Comparison of ENCODE assay signal across 1 fruit fly cellular context in the genomic region with DNA sequence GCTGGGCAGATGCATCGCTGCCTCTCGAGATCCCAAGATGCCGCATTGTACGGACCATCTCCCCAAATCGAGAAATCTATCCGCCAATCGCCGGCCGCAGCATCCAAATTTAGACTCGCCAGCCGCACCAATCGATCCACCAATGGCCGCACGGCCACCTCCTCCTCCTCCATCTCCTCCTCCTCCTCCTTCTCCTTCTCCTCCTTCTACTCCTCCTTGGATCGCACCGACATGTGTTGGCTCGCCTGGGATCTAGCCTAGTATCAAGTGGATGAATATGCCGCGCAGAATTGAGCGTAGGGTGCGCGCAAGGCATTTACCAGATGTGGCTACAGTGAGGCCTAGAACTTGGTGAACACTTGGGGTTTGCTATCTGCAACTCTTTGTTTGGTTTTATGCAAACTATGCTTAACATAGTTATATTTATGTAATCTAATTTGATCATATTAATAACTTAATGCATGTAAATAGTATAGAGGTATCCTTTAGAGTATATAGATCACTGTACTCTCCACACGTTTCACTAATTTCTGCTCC.
TF ChIP-seq lines count a peak whose summit lies in the region.

A gene (minus strand): TSS at position 51 of the 537 bp plus-strand sequence.

TF ChIP-seq in whole organism, embryonic, 481 proteins besides CTCF, POLR2A, EP300 and RAD21 (continued from another document and continues in another):
- peak; percentile 90 for TF ChIP-seq CG12071 (GFP tag; optimal IDR thresholded peaks at IDR 0.05; lab: Kevin White, UChicago)
- peak; percentile 98 for TF ChIP-seq dmrt11E (tag; optimal IDR thresholded peaks at IDR 0.05; lab: Kevin White, UChicago)
- TF ChIP-seq Sox102F (GFP tag; optimal IDR thresholded peaks at IDR 0.05; lab: Kevin White, UChicago), result peak; percentile 96
- TF ChIP-seq Antp (GFP tag; optimal IDR thresholded peaks at IDR 0.05; lab: Kevin White, UChicago), result peak; percentile 84
- TF ChIP-seq CG11085 (GFP tag; IDR thresholded peaks at IDR 0.05; lab: Robert Waterston, UW), result peak; percentile 93
- TF ChIP-seq PHDP (tag; optimal IDR thresholded peaks at IDR 0.05; lab: Kevin White, UChicago), result peak; percentile 94
- peak; percentile 95 for TF ChIP-seq CG15269 (tag; optimal IDR thresholded peaks at IDR 0.05; lab: Kevin White, UChicago)
- TF ChIP-seq esg (GFP tag; conservative IDR thresholded peaks at IDR 0.05; lab: Robert Waterston, UW), result peak; percentile 97
- no peak for TF ChIP-seq pita (GFP tag; optimal IDR thresholded peaks at IDR 0.05; lab: Kevin White, UChicago)
- TF ChIP-seq dan (GFP tag; IDR thresholded peaks at IDR 0.05; lab: Robert Waterston, UW), result peak; percentile 98
- TF ChIP-seq CG34376 (GFP tag; optimal IDR thresholded peaks at IDR 0.05; lab: Kevin White, UChicago), result peak; percentile 58
- peak; percentile 96 for TF ChIP-seq CG32767 (GFP tag; IDR thresholded peaks at IDR 0.05; lab: Robert Waterston, UW)
- TF ChIP-seq dmrt99B (tag; optimal IDR thresholded peaks at IDR 0.05; lab: Kevin White, UChicago), result peak; percentile 95
- peak; percentile 91 for TF ChIP-seq CG10462 (GFP tag; optimal IDR thresholded peaks at IDR 0.05; lab: Kevin White, UChicago)
- peak; percentile 69 for TF ChIP-seq Adf1 (GFP tag; IDR thresholded peaks at IDR 0.05; lab: Robert Waterston, UW)
- peak; percentile 96 for TF ChIP-seq phol (tag; optimal IDR thresholded peaks at IDR 0.05; lab: Kevin White, UChicago)
- TF ChIP-seq Taf1 (GFP tag; IDR thresholded peaks at IDR 0.05; lab: Robert Waterston, UW), result peak; percentile 95
- peak; percentile 74; the same call in 2 of the 3 replicates for TF ChIP-seq sr (GFP tag; IDR thresholded peaks at IDR 0.05; lab: Robert Waterston, UW)
- peak; percentile 90 for TF ChIP-seq CG12155 (GFP tag; optimal IDR thresholded peaks at IDR 0.05; lab: Kevin White, UChicago)
- peak; percentile 95 for TF ChIP-seq danr (GFP tag; IDR thresholded peaks at IDR 0.05; lab: Robert Waterston, UW)
- peak; percentile 86 for TF ChIP-seq CG31441 (GFP tag; IDR thresholded peaks at IDR 0.05; lab: Robert Waterston, UW)
- peak; percentile 97 for TF ChIP-seq CG33557 (GFP tag; optimal IDR thresholded peaks at IDR 0.05; lab: Kevin White, UChicago)
- peak; percentile 64 for TF ChIP-seq CG33213 (GFP tag; optimal IDR thresholded peaks at IDR 0.05; lab: Kevin White, UChicago)
- peak; percentile 81 for TF ChIP-seq tup (GFP tag; optimal IDR thresholded peaks at IDR 0.05; lab: Kevin White, UChicago)
- peak; percentile 80 for TF ChIP-seq odd (GFP tag; optimal IDR thresholded peaks at IDR 0.05; lab: Kevin White, UChicago)
- peak; percentile 97 for TF ChIP-seq Gsc (GFP tag; IDR thresholded peaks at IDR 0.05; lab: Robert Waterston, UW)
- peak; percentile 96 for TF ChIP-seq B-H1 (GFP tag; IDR thresholded peaks at IDR 0.05; lab: Robert Waterston, UW)
- peak; percentile 88 for TF ChIP-seq CG8359 (GFP tag; optimal IDR thresholded peaks at IDR 0.05; lab: Kevin White, UChicago; ENCODE audit: borderline replicate concordance)
- peak; percentile 93 for TF ChIP-seq CG5953 (GFP tag; IDR thresholded peaks at IDR 0.05; lab: Robert Waterston, UW)
- peak; percentile 55 for TF ChIP-seq CG1792 (GFP tag; optimal IDR thresholded peaks at IDR 0.05; lab: Kevin White, UChicago)
- TF ChIP-seq Rx (GFP tag; IDR thresholded peaks at IDR 0.05; lab: Robert Waterston, UW), result peak; percentile 96
- peak; percentile 79 for TF ChIP-seq CG9437 (GFP tag; optimal IDR thresholded peaks at IDR 0.05; lab: Kevin White, UChicago)
- peak; percentile 84 for TF ChIP-seq nom (GFP tag; optimal IDR thresholded peaks at IDR 0.05; lab: Kevin White, UChicago)
- TF ChIP-seq Lpt (GFP tag; optimal IDR thresholded peaks at IDR 0.05; lab: Kevin White, UChicago), result no peak
- TF ChIP-seq CG17568 (GFP tag; optimal IDR thresholded peaks at IDR 0.05; lab: Kevin White, UChicago), result peak; percentile 90
- peak; percentile 98 for TF ChIP-seq croc (GFP tag; conservative IDR thresholded peaks at IDR 0.05; lab: Robert Waterston, UW)
- TF ChIP-seq Vsx1 (GFP tag; optimal IDR thresholded peaks at IDR 0.05; lab: Kevin White, UChicago), result peak; percentile 83
- peak; percentile 46 for TF ChIP-seq Bdp1 (GFP tag; optimal IDR thresholded peaks at IDR 0.05; lab: Kevin White, UChicago)
- peak; percentile 31 for TF ChIP-seq MESR4 (GFP tag; optimal IDR thresholded peaks at IDR 0.05; lab: Kevin White, UChicago)
- peak; percentile 88 for TF ChIP-seq CG18476 (GFP tag; optimal IDR thresholded peaks at IDR 0.05; lab: Kevin White, UChicago)
- peak in 1 of 2 experiments; percentile 59 for TF ChIP-seq crp (GFP tag; optimal IDR thresholded peaks at IDR 0.05; lab: Kevin White, UChicago)
- TF ChIP-seq CG3847 (GFP tag; IDR thresholded peaks at IDR 0.05; lab: Robert Waterston, UW), result peak; percentile 97
- TF ChIP-seq C15 (GFP tag; IDR thresholded peaks at IDR 0.05; lab: Robert Waterston, UW), result peak; percentile 95
- TF ChIP-seq CG13894 (tag; optimal IDR thresholded peaks at IDR 0.05; lab: Kevin White, UChicago), result peak; percentile 68
- TF ChIP-seq gcm (GFP tag; optimal IDR thresholded peaks at IDR 0.05; lab: Kevin White, UChicago), result peak; percentile 93
- peak; percentile 51 for TF ChIP-seq Hmx (GFP tag; optimal IDR thresholded peaks at IDR 0.05; lab: Kevin White, UChicago)
- TF ChIP-seq amos (GFP tag; IDR thresholded peaks at IDR 0.05; lab: Robert Waterston, UW; ENCODE audit: partially characterized antibody), result no peak
- TF ChIP-seq CG2116 (GFP tag; optimal IDR thresholded peaks at IDR 0.05; lab: Kevin White, UChicago), result peak; percentile 52
- TF ChIP-seq CG9932 (GFP tag; IDR thresholded peaks at IDR 0.05; lab: Robert Waterston, UW), result peak; percentile 95
- peak; percentile 96 for TF ChIP-seq Ssrp (tag; optimal IDR thresholded peaks at IDR 0.05; lab: Kevin White, UChicago)
- TF ChIP-seq sna (GFP tag; IDR thresholded peaks at IDR 0.05; lab: Robert Waterston, UW; ENCODE audit: partially characterized antibody), result no peak
- TF ChIP-seq CG10979 (tag; optimal IDR thresholded peaks at IDR 0.05; lab: Kevin White, UChicago), result peak; percentile 97
- peak; percentile 96 for TF ChIP-seq CG9817 (tag; optimal IDR thresholded peaks at IDR 0.05; lab: Kevin White, UChicago)
- TF ChIP-seq MTF-1 (GFP tag; optimal IDR thresholded peaks at IDR 0.05; lab: Kevin White, UChicago; ENCODE audit: borderline replicate concordance), result peak; percentile 91
- TF ChIP-seq bsh (GFP tag; optimal IDR thresholded peaks at IDR 0.05; lab: Kevin White, UChicago), result peak; percentile 78 to 98
- peak; percentile 96 for TF ChIP-seq oc (tag; optimal IDR thresholded peaks at IDR 0.05; lab: Kevin White, UChicago)
- TF ChIP-seq al (GFP tag; IDR thresholded peaks at IDR 0.05; lab: Robert Waterston, UW), result peak; percentile 92
- TF ChIP-seq Nf-YB (GFP tag; optimal IDR thresholded peaks at IDR 0.05; lab: Kevin White, UChicago), result peak; percentile 97
- no peak for TF ChIP-seq ash1 (GFP tag; optimal IDR thresholded peaks at IDR 0.05; lab: Kevin White, UChicago)
- TF ChIP-seq ac (GFP tag; optimal IDR thresholded peaks at IDR 0.05; lab: Kevin White, UChicago), result peak; percentile 93
- peak; percentile 97 for TF ChIP-seq H15 (GFP tag; IDR thresholded peaks at IDR 0.05; lab: Robert Waterston, UW)
- peak; percentile 98 for TF ChIP-seq dysf (GFP tag; IDR thresholded peaks at IDR 0.05; lab: Robert Waterston, UW)
- peak; percentile 97 for TF ChIP-seq CG13424 (tag; optimal IDR thresholded peaks at IDR 0.05; lab: Kevin White, UChicago)
- peak; percentile 83 for TF ChIP-seq run (tag; optimal IDR thresholded peaks at IDR 0.05; lab: Kevin White, UChicago)
- TF ChIP-seq CG10147 (GFP tag; optimal IDR thresholded peaks at IDR 0.05; lab: Kevin White, UChicago), result peak; percentile 87
- TF ChIP-seq ewg (GFP tag; optimal IDR thresholded peaks at IDR 0.05; lab: Kevin White, UChicago), result peak; percentile 88
- peak; percentile 7 for TF ChIP-seq HLHmδ (GFP tag; optimal IDR thresholded peaks at IDR 0.05; lab: Kevin White, UChicago)
- TF ChIP-seq CG12299 (tag; optimal IDR thresholded peaks at IDR 0.05; lab: Kevin White, UChicago), result peak; percentile 88
- peak; percentile 95 for TF ChIP-seq tin (GFP tag; optimal IDR thresholded peaks at IDR 0.05; lab: Kevin White, UChicago)
- TF ChIP-seq CG42726 (GFP tag; IDR thresholded peaks at IDR 0.05; lab: Robert Waterston, UW; ENCODE audit: partially characterized antibody), result 0 out of 2 replicates have a peak, but pooled peaks have one; percentile 13
- TF ChIP-seq CG14014 (GFP tag; IDR thresholded peaks at IDR 0.05; lab: Robert Waterston, UW), result peak; percentile 96
- TF ChIP-seq sug (tag; optimal IDR thresholded peaks at IDR 0.05; lab: Kevin White, UChicago), result peak; percentile 87
- TF ChIP-seq grn (GFP tag; optimal IDR thresholded peaks at IDR 0.05; lab: Kevin White, UChicago), result peak; percentile 51
- TF ChIP-seq pfk (GFP tag; optimal IDR thresholded peaks at IDR 0.05; lab: Kevin White, UChicago), result peak; percentile 22
- peak; percentile 65 for TF ChIP-seq Deaf1 (tag; optimal IDR thresholded peaks at IDR 0.05; lab: Kevin White, UChicago)
- peak; percentile 91 for TF ChIP-seq Hsf (GFP tag; optimal IDR thresholded peaks at IDR 0.05; lab: Kevin White, UChicago)
- TF ChIP-seq CG2889 (GFP tag; IDR thresholded peaks at IDR 0.05; lab: Robert Waterston, UW), result peak; percentile 94
- peak; percentile 93 for TF ChIP-seq Spps (tag; optimal IDR thresholded peaks at IDR 0.05; lab: Kevin White, UChicago)
- no peak for TF ChIP-seq Neu2 (GFP tag; optimal IDR thresholded peaks at IDR 0.05; lab: Kevin White, UChicago; ENCODE audit: borderline replicate concordance)
- TF ChIP-seq CG6689 (GFP tag; IDR thresholded peaks at IDR 0.05; lab: Robert Waterston, UW), result peak; percentile 98
- TF ChIP-seq CG11560 (tag; IDR thresholded peaks at IDR 0.05; lab: Robert Waterston, UW), result peak; percentile 90
- peak; percentile 90 for TF ChIP-seq CG2202 (tag; optimal IDR thresholded peaks at IDR 0.05; lab: Kevin White, UChicago)
- peak; percentile 76 for TF ChIP-seq slp2 (GFP tag; optimal IDR thresholded peaks at IDR 0.05; lab: Kevin White, UChicago)
- TF ChIP-seq CG6175 (GFP tag; IDR thresholded peaks at IDR 0.05; lab: Robert Waterston, UW), result peak; percentile 93
- TF ChIP-seq Side (GFP tag; optimal IDR thresholded peaks at IDR 0.05; lab: Kevin White, UChicago), result peak; percentile 67
- TF ChIP-seq ase (GFP tag; IDR thresholded peaks at IDR 0.05; lab: Robert Waterston, UW), result peak; percentile 96
- peak; percentile 96 for TF ChIP-seq sob (GFP tag; IDR thresholded peaks at IDR 0.05; lab: Robert Waterston, UW)
- TF ChIP-seq Hey (tag; optimal IDR thresholded peaks at IDR 0.05; lab: Kevin White, UChicago), result peak; percentile 75
- no peak for TF ChIP-seq nerfin-2 (GFP tag; IDR thresholded peaks at IDR 0.05; lab: Robert Waterston, UW; ENCODE audit: partially characterized antibody)
- peak; percentile 33 for TF ChIP-seq NC2α (GFP tag; optimal IDR thresholded peaks at IDR 0.05; lab: Kevin White, UChicago)
- peak; percentile 88 for TF ChIP-seq CG3281 (GFP tag; optimal IDR thresholded peaks at IDR 0.05; lab: Kevin White, UChicago)
- peak; percentile 88 for TF ChIP-seq CG10543 (GFP tag; optimal IDR thresholded peaks at IDR 0.05; lab: Kevin White, UChicago)
- peak; percentile 92 for TF ChIP-seq pnt (GFP tag; optimal IDR thresholded peaks at IDR 0.05; lab: Kevin White, UChicago)
- peak; percentile 95 for TF ChIP-seq zen (tag; optimal IDR thresholded peaks at IDR 0.05; lab: Kevin White, UChicago)
- peak; percentile 97 for TF ChIP-seq nmo (GFP tag; optimal IDR thresholded peaks at IDR 0.05; lab: Kevin White, UChicago)
- TF ChIP-seq CG7786 (GFP tag; optimal IDR thresholded peaks at IDR 0.05; lab: Kevin White, UChicago), result peak; percentile 76
- TF ChIP-seq Hmr (GFP tag; optimal IDR thresholded peaks at IDR 0.05; lab: Kevin White, UChicago), result peak; percentile 84
- no peak for TF ChIP-seq CG13287 (GFP tag; IDR thresholded peaks at IDR 0.05; lab: Robert Waterston, UW; ENCODE audit: partially characterized antibody)
- peak; percentile 73 for TF ChIP-seq CG6765 (GFP tag; optimal IDR thresholded peaks at IDR 0.05; lab: Kevin White, UChicago)
- TF ChIP-seq CG12942 (GFP tag; optimal IDR thresholded peaks at IDR 0.05; lab: Kevin White, UChicago), result peak; percentile 91
- TF ChIP-seq az2 (GFP tag; optimal IDR thresholded peaks at IDR 0.05; lab: Kevin White, UChicago), result peak; percentile 95
- peak; percentile 47 for TF ChIP-seq pb (GFP tag; optimal IDR thresholded peaks at IDR 0.05; lab: Kevin White, UChicago)
- TF ChIP-seq CG17186 (GFP tag; optimal IDR thresholded peaks at IDR 0.05; lab: Kevin White, UChicago), result peak; percentile 86
- TF ChIP-seq HmgZ (tag; optimal IDR thresholded peaks at IDR 0.05; lab: Kevin White, UChicago), result peak; percentile 94
- TF ChIP-seq CG13123 (GFP tag; optimal IDR thresholded peaks at IDR 0.05; lab: Kevin White, UChicago), result peak; percentile 90
- 0 out of 2 replicates have a peak, but pooled peaks have one; percentile 16 for TF ChIP-seq Dref (GFP tag; IDR thresholded peaks at IDR 0.05; lab: Robert Waterston, UW)
- peak; percentile 21 for TF ChIP-seq Elba2 (GFP tag; optimal IDR thresholded peaks at IDR 0.05; lab: Kevin White, UChicago)
- peak; percentile 94 for TF ChIP-seq CG1529 (GFP tag; optimal IDR thresholded peaks at IDR 0.05; lab: Kevin White, UChicago)
- peak; percentile 84 for TF ChIP-seq scrt (GFP tag; optimal IDR thresholded peaks at IDR 0.05; lab: Kevin White, UChicago)
- TF ChIP-seq gce (GFP tag; IDR thresholded peaks at IDR 0.05; lab: Robert Waterston, UW), result peak; percentile 97
- peak; percentile 87 for TF ChIP-seq Fer1 (GFP tag; optimal IDR thresholded peaks at IDR 0.05; lab: Kevin White, UChicago)
- no peak for TF ChIP-seq Sin3A (optimal IDR thresholded peaks at IDR 0.05; lab: Kevin White, UChicago)
- TF ChIP-seq CG8765 (GFP tag; IDR thresholded peaks at IDR 0.05; lab: Robert Waterston, UW), result peak; percentile 96
- TF ChIP-seq bcd (GFP tag; optimal IDR thresholded peaks at IDR 0.05; lab: Kevin White, UChicago), result peak; percentile 94
- no peak for TF ChIP-seq prd (optimal IDR thresholded peaks at IDR 0.05; lab: Kevin White, UChicago)
- TF ChIP-seq prd (GFP tag; IDR thresholded peaks at IDR 0.05; lab: Robert Waterston, UW), result peak; percentile 99
- TF ChIP-seq Poxn (GFP tag; IDR thresholded peaks at IDR 0.05; lab: Robert Waterston, UW), result peak; percentile 84
- no peak for TF ChIP-seq CG2129 (GFP tag; IDR thresholded peaks at IDR 0.05; lab: Robert Waterston, UW; ENCODE audit: partially characterized antibody)
- peak; percentile 93 for TF ChIP-seq CG11696 (GFP tag; IDR thresholded peaks at IDR 0.05; lab: Robert Waterston, UW)
- TF ChIP-seq BtbVII (GFP tag; optimal IDR thresholded peaks at IDR 0.05; lab: Kevin White, UChicago), result peak; percentile 85
- peak; percentile 97 for TF ChIP-seq CG5245 (GFP tag; optimal IDR thresholded peaks at IDR 0.05; lab: Kevin White, UChicago)
- peak; percentile 91 for TF ChIP-seq NFAT (GFP tag; IDR thresholded peaks at IDR 0.05; lab: Robert Waterston, UW)
- no peak for TF ChIP-seq BEAF-32 (GFP tag; optimal IDR thresholded peaks at IDR 0.05; lab: Kevin White, UChicago)
